Worm (Caenorhabditis elegans) whole organism, L2 larva: Measurements from ENCODE around the gene pho-7.

ENCODE experiments used
- ama-1 ChIP-seq: fragments of 150-350 bp; optimal IDR thresholded peaks from 2 replicates; lab custom pipeline; 2018; ENCODE audit warnings: inconsistent platforms
- blmp-1 ChIP-seq: sonication (generic microtip); optimal IDR thresholded peaks from 2 replicates; lab custom pipeline; 2017; ENCODE audit warnings: missing genetic modification characterization, mild to moderate bottlenecking, missing compliant biosample characterization, antibody characterized with exemption, moderate library complexity; ENCODE audit not compliant: insufficient read depth
- elt-3 ChIP-seq: sonication (generic microtip); optimal IDR thresholded peaks from 2 replicates; lab custom pipeline; 2017; ENCODE audit warnings: missing biosample characterization, missing genetic modification characterization
- lin-13 ChIP-seq: fragments of 150-350 bp; optimal IDR thresholded peaks from 2 replicates; lab custom pipeline; 2014; ENCODE audit warnings: missing biosample characterization, missing genetic modification reagents, missing genetic modification characterization
- mdl-1 ChIP-seq, 2 experiments: fragments of 150-350 bp in 1 of 2; sonication (generic microtip) in 1 of 2; optimal IDR thresholded peaks; 2 replicates each; lab custom pipeline; 2017; ENCODE audit warnings: missing biosample characterization in 2 of 2, missing genetic modification characterization in 2 of 2
- nhr-10 ChIP-seq: sonication (generic microtip); optimal IDR thresholded peaks from 2 replicates; lab custom pipeline; 2017; ENCODE audit warnings: missing biosample characterization, missing genetic modification characterization
- nhr-25 ChIP-seq: fragments of 150-350 bp; sonication (generic microtip); optimal IDR thresholded peaks from 3 replicates; lab custom pipeline; 2014; ENCODE audit warnings: missing biosample characterization, missing genetic modification characterization
- nhr-6 ChIP-seq: fragments of 150-350 bp; optimal IDR thresholded peaks from 2 replicates; lab custom pipeline; 2014; ENCODE audit warnings: missing biosample characterization, missing genetic modification characterization
- snpc-4 ChIP-seq: fragments of 150-350 bp; optimal IDR thresholded peaks from 2 replicates; lab custom pipeline; 2014; ENCODE audit warnings: missing biosample characterization, missing genetic modification characterization
- ztf-1 ChIP-seq: fragments of 200-800 bp; sonication (Bioruptor generic); conservative IDR thresholded peaks from 2 replicates; pipeline ENCODE4 v1.3.6; 2022; ENCODE audit warnings: missing genetic modification characterization, missing compliant biosample characterization
- ztf-4 ChIP-seq: fragments of 150-350 bp; optimal IDR thresholded peaks from 2 replicates; lab custom pipeline; 2014; ENCODE audit warnings: missing biosample characterization, missing genetic modification characterization

DNA sequence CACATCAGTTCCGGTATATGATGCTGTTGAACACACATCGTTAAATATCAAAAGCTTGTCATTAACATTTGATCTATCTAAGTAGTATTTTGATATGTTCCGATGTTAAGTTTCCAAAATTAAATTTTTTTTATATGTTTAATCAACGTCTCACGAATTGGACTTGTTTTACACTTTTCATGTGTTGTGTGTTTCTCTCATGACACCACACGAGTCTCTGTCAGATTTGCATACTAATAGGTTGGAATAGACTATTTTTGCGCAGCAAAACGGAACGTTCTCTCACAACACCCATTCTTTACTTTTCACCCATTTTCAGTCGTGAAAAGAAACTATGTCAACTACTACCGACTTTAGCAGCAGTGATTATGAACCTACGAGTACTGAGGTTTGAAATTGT, 29.5 kb upstream of the pho-7 start, which contains the start of gene K09C8.8:
- no peak for TF ChIP-seq snpc-4 (tag; lab: Kevin White, UChicago)
- TF ChIP-seq nhr-6: no peak
- TF ChIP-seq lin-13: no peak
- no peak for TF ChIP-seq nhr-25 (tag; lab: Kevin White, UChicago)
- no peak for TF ChIP-seq elt-3 (tag; lab: Kevin White, UChicago)
- no peak for TF ChIP-seq mdl-1 (tag; optimal IDR thresholded peaks at IDR 0.05; lab: Kevin White, UChicago)
- no peak for TF ChIP-seq ztf-4 (tag; lab: Kevin White, UChicago)
- TF ChIP-seq ztf-1: no peak
- no peak for TF ChIP-seq blmp-1 (tag; lab: Kevin White, UChicago)
- no peak for TF ChIP-seq nhr-10
- no peak for TF ChIP-seq ama-1 (lab: Kevin White, UChicago)
